Fruit fly (Drosophila melanogaster): ENCODE data around the gene CG4440.

DNA sequence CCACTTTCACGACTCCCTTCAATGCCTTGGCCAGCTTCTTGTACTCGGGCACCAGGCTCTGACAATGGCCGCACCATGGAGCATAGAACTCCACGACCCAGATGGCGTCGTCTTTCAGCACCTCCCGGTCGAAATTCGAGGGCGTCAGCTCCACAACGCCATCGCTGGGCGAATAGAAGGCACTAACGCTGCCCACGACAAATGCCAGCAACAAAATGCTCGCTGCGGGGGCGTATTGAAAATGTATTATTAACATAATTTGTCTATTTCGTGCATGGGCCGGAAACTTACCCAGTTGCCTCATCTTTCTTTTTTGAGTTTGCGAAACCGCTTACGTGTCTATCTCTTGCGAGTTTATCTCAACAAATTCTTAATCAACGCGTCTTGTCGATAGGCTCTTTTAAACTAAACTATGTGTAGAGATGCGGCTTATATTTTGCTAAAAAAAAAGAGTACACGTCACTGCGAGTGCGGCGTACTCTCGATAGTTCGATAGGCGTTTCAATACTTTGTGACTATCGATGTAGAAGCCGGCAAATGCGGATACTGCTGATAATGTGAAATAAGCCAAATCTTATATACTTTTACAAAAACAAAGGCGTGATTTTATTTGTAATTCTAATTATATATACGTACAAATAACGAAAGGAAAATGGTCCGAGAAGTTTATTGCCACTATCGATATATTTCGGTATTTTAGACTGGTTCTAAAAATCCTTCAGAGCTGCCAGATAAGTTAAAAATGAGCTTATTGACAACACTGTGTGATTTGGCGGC, 26.7 kb downstream of the CG4440 start, which contains the start of gene CaBP1:
- TF ChIP-seq CG14655 (GFP tag; optimal IDR thresholded peaks at IDR 0.05) (no peak), fd96Ca (GFP tag; IDR thresholded peaks at IDR 0.05) (no peak), rn (GFP tag; IDR thresholded peaks at IDR 0.05) (no peak), CG12605 (GFP tag; IDR thresholded peaks at IDR 0.05) (no peak), Pif1A (GFP tag; optimal IDR thresholded peaks at IDR 0.05) (no peak), Pif1B (GFP tag; optimal IDR thresholded peaks at IDR 0.05) (no peak), CG15710 (tag; optimal IDR thresholded peaks at IDR 0.05) (no peak), CG17806 (tag; optimal IDR thresholded peaks at IDR 0.05) (no peak), CG4496 (GFP tag; IDR thresholded peaks at IDR 0.05) (no peak), CG32121 (GFP tag; IDR thresholded peaks at IDR 0.05) (no peak)
